Fruit fly (Drosophila melanogaster): ENCODE data around the gene ValRS-m.

DNA sequence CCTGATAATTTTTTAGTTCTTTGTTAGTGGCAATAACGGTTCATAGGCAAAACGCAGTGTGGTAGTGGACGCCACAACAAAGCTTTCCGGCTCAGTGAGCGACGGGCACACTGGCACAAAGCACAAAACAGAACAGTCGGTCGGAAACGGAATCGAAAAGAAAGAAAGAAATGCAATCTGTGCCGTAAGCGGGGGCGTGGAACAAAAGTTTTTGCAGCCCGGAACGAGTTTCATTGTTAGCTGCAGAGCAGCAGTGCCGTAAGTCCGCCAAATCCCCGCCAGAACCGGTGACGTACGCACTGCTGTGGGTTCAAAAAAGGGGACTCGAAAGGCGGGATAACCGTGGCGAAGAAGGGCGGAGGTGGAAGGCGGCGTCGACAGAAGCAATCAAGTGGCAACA, 3.9 kb upstream of the ValRS-m start, which contains the start of gene CG5026:
- TF ChIP-seq CG7101 (tag; optimal IDR thresholded peaks at IDR 0.05) (peak; percentile 35), CG12768 (GFP tag; optimal IDR thresholded peaks at IDR 0.05) (peak; percentile 13), CG7045 (GFP tag; optimal IDR thresholded peaks at IDR 0.05) (no peak), CG1620 (GFP tag; optimal IDR thresholded peaks at IDR 0.05) (no peak)
